Fruit fly (Drosophila melanogaster): ENCODE results near the gene slo.
A peak's percentile ranks its signal among the peaks of the same experiment; 100 is the strongest.

slo gene

dm6 chr3R:24626003-24626486 is 36.2 kb upstream of the slo start (continued):
- TF ChIP-seq her (GFP tag; optimal IDR thresholded peaks at IDR 0.05) (peak; percentile 9), CG7745 (tag; optimal IDR thresholded peaks at IDR 0.05) (no peak), Oli (tag; optimal IDR thresholded peaks at IDR 0.05) (no peak), CG10462 (GFP tag; optimal IDR thresholded peaks at IDR 0.05) (no peak), lilli (GFP tag; optimal IDR thresholded peaks at IDR 0.05) (peak; percentile 18), br (optimal IDR thresholded peaks at IDR 0.05) (no peak), CG6765 (GFP tag; optimal IDR thresholded peaks at IDR 0.05) (peak; percentile 32), Oaz (GFP tag; IDR thresholded peaks at IDR 0.05) (peak; percentile 44; the same call in 1 of the 2 replicates), Ets97D (GFP tag; optimal IDR thresholded peaks at IDR 0.05) (no peak), D19B (GFP tag; optimal IDR thresholded peaks at IDR 0.05) (peak; percentile 10), dati (GFP tag; IDR thresholded peaks at IDR 0.05) (0 out of 2 replicates have a peak, but pooled peaks have one; percentile 7), Aef1 (GFP tag; IDR thresholded peaks at IDR 0.05) (peak; percentile 26; the same call in 1 of the 3 replicates), Hsf (GFP tag; optimal IDR thresholded peaks at IDR 0.05) (peak; percentile 39), gro (GFP tag; optimal IDR thresholded peaks at IDR 0.05) (no peak), Doc2 (GFP tag; IDR thresholded peaks at IDR 0.05) (no peak), CG6654 (GFP tag; optimal IDR thresholded peaks at IDR 0.05) (no peak), CG3838 (GFP tag; optimal IDR thresholded peaks at IDR 0.05) (no peak), Opbp (GFP tag; IDR thresholded peaks at IDR 0.05; ENCODE audit: partially characterized antibody) (no peak), bab2 (GFP tag; optimal IDR thresholded peaks at IDR 0.05) (peak; percentile 13), CG2199 (GFP tag; IDR thresholded peaks at IDR 0.05) (0 out of 3 replicates have a peak, but pooled peaks have one; percentile 48), dysf (GFP tag; IDR thresholded peaks at IDR 0.05) (peak; percentile 47; the same call in 1 of the 3 replicates), shn (GFP tag; optimal IDR thresholded peaks at IDR 0.05) (peak; percentile 19), CG12744 (GFP tag; optimal IDR thresholded peaks at IDR 0.05) (peak; percentile 3), CG18262 (tag; optimal IDR thresholded peaks at IDR 0.05) (no peak), sd (tag; optimal IDR thresholded peaks at IDR 0.05) (peak; percentile 87), mam (GFP tag; optimal IDR thresholded peaks at IDR 0.05) (peak; percentile 23), Six4 (GFP tag; optimal IDR thresholded peaks at IDR 0.05) (peak; percentile 6), Dip2 (GFP tag; IDR thresholded peaks at IDR 0.05) (no peak), CG15696 (tag; optimal IDR thresholded peaks at IDR 0.05) (peak; percentile 2), CG2712 (tag; optimal IDR thresholded peaks at IDR 0.05) (peak; percentile 21), zfh2 (GFP tag; optimal IDR thresholded peaks at IDR 0.05) (peak; percentile 46), luna (GFP tag; optimal IDR thresholded peaks at IDR 0.05) (no peak), ranshi (GFP tag; IDR thresholded peaks at IDR 0.05) (no peak), CG12391 (tag; optimal IDR thresholded peaks at IDR 0.05) (peak; percentile 45)

- no peak for TF ChIP-seq CG13424 (tag; optimal IDR thresholded peaks at IDR 0.05)
- no peak for TF ChIP-seq Oaz (GFP tag; IDR thresholded peaks at IDR 0.05)
- TF ChIP-seq CG8089 (GFP tag; optimal IDR thresholded peaks at IDR 0.05): no peak
- TF ChIP-seq grn (GFP tag; optimal IDR thresholded peaks at IDR 0.05): peak; percentile 3
- no peak for TF ChIP-seq cato (GFP tag; optimal IDR thresholded peaks at IDR 0.05; ENCODE audit: borderline replicate concordance)
- 0 out of 3 replicates have a peak, but pooled peaks have one; percentile 6 for TF ChIP-seq tgo (GFP tag; IDR thresholded peaks at IDR 0.05)
- TF ChIP-seq CG15073 (GFP tag; optimal IDR thresholded peaks at IDR 0.05): peak; percentile 33
- 0 out of 3 replicates have a peak, but pooled peaks have one; percentile 12 for TF ChIP-seq CG2199 (GFP tag; IDR thresholded peaks at IDR 0.05)
- peak in 1 of 2 experiments; percentile 62 for TF ChIP-seq Pdp1 (GFP tag; optimal IDR thresholded peaks at IDR 0.05)
- TF ChIP-seq Hey (tag; optimal IDR thresholded peaks at IDR 0.05): no peak
- TF ChIP-seq CG13894 (tag; optimal IDR thresholded peaks at IDR 0.05): no peak
Measured at dm6 chr3R:24626667-24627066, 35.6 kb upstream of the slo start.
